Fruit fly (Drosophila melanogaster) whole organism, embryonic: Measurements from ENCODE around the gene cactin.

Experiments used
- BEAF-32 ChIP-seq: fragments of 200-800 bp; sonication (Bioruptor generic); optimal IDR thresholded peaks from 3 replicates; lab custom pipeline; 2017; ENCODE audit warnings: missing biosample characterization, missing genetic modification characterization, mild to moderate bottlenecking, moderate library complexity, missing genetic modification reagents
- CG10209 ChIP-seq: fragments of 200-800 bp; sonication (Bioruptor generic); optimal IDR thresholded peaks from 3 replicates; lab custom pipeline; 2017; ENCODE audit warnings: missing biosample characterization, mild to moderate bottlenecking, missing genetic modification characterization, missing genetic modification reagents
- CG10654 ChIP-seq: fragments of 200-800 bp; sonication (Bioruptor generic); optimal IDR thresholded peaks from 2 replicates; lab custom pipeline; 2016; ENCODE audit warnings: missing biosample characterization, missing genetic modification characterization
- CG1233 ChIP-seq: fragments of 200-800 bp; sonication (Bioruptor generic); optimal IDR thresholded peaks from 4 replicates; lab custom pipeline; 2018; ENCODE audit warnings: missing biosample characterization, mild to moderate bottlenecking, missing genetic modification characterization
- CG12942 ChIP-seq: fragments of 200-800 bp; sonication (Bioruptor generic); optimal IDR thresholded peaks from 3 replicates; lab custom pipeline; 2016; ENCODE audit warnings: missing biosample characterization, missing genetic modification characterization
- CG13775 ChIP-seq: fragments of 200-800 bp; sonication (Bioruptor generic); optimal IDR thresholded peaks from 3 replicates; lab custom pipeline; 2017; ENCODE audit warnings: missing biosample characterization, mild to moderate bottlenecking, missing genetic modification characterization
- CG15269 ChIP-seq: fragments of 200-800 bp; sonication (Bioruptor generic); optimal IDR thresholded peaks from 2 replicates; lab custom pipeline; 2018; ENCODE audit warnings: missing biosample characterization, mild to moderate bottlenecking, missing genetic modification characterization, moderate library complexity
- CG1647 ChIP-seq: fragments of 200-800 bp; sonication (Bioruptor generic); optimal IDR thresholded peaks from 3 replicates; lab custom pipeline; 2016; ENCODE audit warnings: missing biosample characterization, missing genetic modification characterization
- CG18764 ChIP-seq: fragments of 200-800 bp; sonication (Bioruptor generic); optimal IDR thresholded peaks from 3 replicates; lab custom pipeline; 2016; ENCODE audit warnings: missing biosample characterization, missing genetic modification characterization
- CG2889 ChIP-seq: fragments of 200-800 bp; sonication (Bioruptor generic); IDR thresholded peaks from 3 replicates; pipeline ENCODE4 v1.3.6; 2022; ENCODE audit warnings: missing biosample characterization, missing genetic modification characterization
- CG31441 ChIP-seq: fragments of 200-800 bp; sonication (Bioruptor generic); IDR thresholded peaks from 2 replicates; pipeline ENCODE4 v1.3.6; 2022; ENCODE audit warnings: missing biosample characterization, missing genetic modification characterization
- CG32532 ChIP-seq: fragments of 200-800 bp; sonication (Bioruptor generic); IDR thresholded peaks from 2 replicates; pipeline ENCODE4 v1.3.6; 2022; ENCODE audit warnings: missing biosample characterization, missing genetic modification characterization
- CG34376 ChIP-seq: fragments of 200-800 bp; sonication (Bioruptor generic); optimal IDR thresholded peaks from 2 replicates; lab custom pipeline; 2018; ENCODE audit warnings: missing biosample characterization, mild to moderate bottlenecking, missing genetic modification characterization
- CG3995 ChIP-seq: fragments of 200-800 bp; sonication (Bioruptor generic); optimal IDR thresholded peaks from 3 replicates; lab custom pipeline; 2016; ENCODE audit warnings: missing biosample characterization, missing genetic modification characterization
- CG4707 ChIP-seq: fragments of 200-800 bp; sonication (Bioruptor generic); optimal IDR thresholded peaks from 2 replicates; lab custom pipeline; 2018; ENCODE audit warnings: missing biosample characterization, mild to moderate bottlenecking, missing genetic modification characterization, moderate library complexity
- CG7372 ChIP-seq: fragments of 200-800 bp; sonication (Bioruptor generic); IDR thresholded peaks from 2 replicates; pipeline ENCODE4 v1.3.6; 2022; ENCODE audit warnings: missing biosample characterization, missing genetic modification characterization
- CG7556 ChIP-seq: fragments of 200-800 bp; sonication (Bioruptor generic); optimal IDR thresholded peaks from 2 replicates; lab custom pipeline; 2017; ENCODE audit warnings: missing biosample characterization, mild to moderate bottlenecking, missing genetic modification characterization
- Chrac-16 ChIP-seq: fragments of 200-800 bp; sonication (Bioruptor generic); optimal IDR thresholded peaks from 3 replicates; lab custom pipeline; 2016; ENCODE audit warnings: missing biosample characterization, missing genetic modification characterization
- D ChIP-seq, 2 experiments: fragments of 200-800 bp in 1 of 2; fragments of >200 bp in 1 of 2; sonication (Bioruptor generic) in 1 of 2; optimal IDR thresholded peaks; 2 replicates in 1 of 2; 3 replicates in 1 of 2; lab custom pipeline; 2017; ENCODE audit warnings: mild to moderate bottlenecking in 1 of 2, missing biosample characterization in 1 of 2, missing genetic modification characterization in 1 of 2, missing genetic modification reagents in 1 of 2
- Dek ChIP-seq: fragments of 200-800 bp; sonication (Bioruptor generic); optimal IDR thresholded peaks from 3 replicates; lab custom pipeline; 2019; ENCODE audit warnings: missing biosample characterization, mild to moderate bottlenecking, missing genetic modification characterization, moderate library complexity
- Dfd ChIP-seq, 2 experiments: fragments of >200 bp; optimal IDR thresholded peaks; 2 replicates each; lab custom pipeline; 2017; ENCODE audit warnings: missing biosample characterization in 2 of 2, missing genetic modification characterization in 2 of 2
- E2f1 ChIP-seq: fragments of 200-800 bp; sonication (Bioruptor generic); IDR thresholded peaks from 2 replicates; pipeline ENCODE4 v1.3.6; 2022; ENCODE audit warnings: missing biosample characterization, missing genetic modification characterization
- Hsf ChIP-seq: fragments of 200-800 bp; sonication (Bioruptor generic); optimal IDR thresholded peaks from 3 replicates; lab custom pipeline; 2016; ENCODE audit warnings: missing biosample characterization, missing genetic modification characterization
- NK7.1 ChIP-seq: fragments of 200-800 bp; sonication (Bioruptor generic); optimal IDR thresholded peaks from 3 replicates; lab custom pipeline; 2016; ENCODE audit warnings: missing biosample characterization, missing genetic modification characterization
- Six4 ChIP-seq: fragments of 200-800 bp; sonication (Bioruptor generic); optimal IDR thresholded peaks from 2 replicates; lab custom pipeline; 2016; ENCODE audit warnings: missing biosample characterization, missing genetic modification characterization
- Tbp ChIP-seq: fragments of >200 bp; optimal IDR thresholded peaks from 2 replicates; lab custom pipeline; 2018; ENCODE audit warnings: missing biosample characterization, missing genetic modification characterization
- ab ChIP-seq: fragments of 200-800 bp; sonication (Bioruptor generic); optimal IDR thresholded peaks from 2 replicates; lab custom pipeline; 2016; ENCODE audit warnings: missing biosample characterization, missing genetic modification characterization
- ap ChIP-seq: fragments of 200-800 bp; sonication (Bioruptor generic); IDR thresholded peaks from 2 replicates; pipeline ENCODE4 v1.3.6; 2022; ENCODE audit warnings: missing biosample characterization, missing genetic modification characterization
- ash1 ChIP-seq: fragments of 200-800 bp; sonication (Bioruptor generic); optimal IDR thresholded peaks from 2 replicates; lab custom pipeline; 2018; ENCODE audit warnings: missing biosample characterization, mild to moderate bottlenecking, missing genetic modification characterization
- chm ChIP-seq: fragments of 200-800 bp; sonication (Bioruptor generic); IDR thresholded peaks from 2 replicates; pipeline ENCODE4 v1.3.6; 2022; ENCODE audit warnings: missing biosample characterization, missing genetic modification characterization
- crol ChIP-seq: fragments of 200-800 bp; sonication (Bioruptor generic); IDR thresholded peaks from 2 replicates; pipeline ENCODE4 v1.3.6; 2022; ENCODE audit warnings: missing biosample characterization, missing genetic modification characterization
- crp ChIP-seq, 2 experiments: fragments of 200-800 bp; sonication (Bioruptor generic); optimal IDR thresholded peaks; 2 replicates in 1 of 2; 3 replicates in 1 of 2; lab custom pipeline; 2017; ENCODE audit warnings: missing biosample characterization in 2 of 2, missing genetic modification characterization in 2 of 2, mild to moderate bottlenecking in 1 of 2, moderate library complexity in 1 of 2
- dm ChIP-seq: fragments of 200-800 bp; sonication (Bioruptor generic); optimal IDR thresholded peaks from 3 replicates; lab custom pipeline; 2016; ENCODE audit warnings: missing biosample characterization, missing genetic modification characterization
- dmrt11E ChIP-seq: fragments of 200-800 bp; sonication (Bioruptor generic); optimal IDR thresholded peaks from 3 replicates; lab custom pipeline; 2018; ENCODE audit warnings: missing biosample characterization, mild to moderate bottlenecking, missing genetic modification characterization, moderate library complexity
- dmrt99B ChIP-seq: fragments of 200-800 bp; sonication (Bioruptor generic); optimal IDR thresholded peaks from 2 replicates; lab custom pipeline; 2018; ENCODE audit warnings: missing biosample characterization, mild to moderate bottlenecking, missing genetic modification characterization, moderate library complexity
- fd64A ChIP-seq: fragments of 200-800 bp; sonication (Bioruptor generic); optimal IDR thresholded peaks from 3 replicates; lab custom pipeline; 2018; ENCODE audit warnings: missing biosample characterization, mild to moderate bottlenecking, missing genetic modification characterization
- gcm2 ChIP-seq: fragments of 200-800 bp; sonication (Bioruptor generic); optimal IDR thresholded peaks from 2 replicates; lab custom pipeline; 2016; ENCODE audit warnings: missing biosample characterization, missing genetic modification characterization
- gro ChIP-seq: fragments of 200-800 bp; sonication (Bioruptor generic); optimal IDR thresholded peaks from 2 replicates; lab custom pipeline; 2016; ENCODE audit warnings: missing biosample characterization, missing genetic modification characterization
- gsb ChIP-seq: fragments of 200-800 bp; sonication (Bioruptor generic); IDR thresholded peaks from 2 replicates; pipeline ENCODE4 v1.3.6; 2022; ENCODE audit warnings: missing biosample characterization, missing genetic modification characterization
- jing ChIP-seq: fragments of 200-800 bp; sonication (Bioruptor generic); optimal IDR thresholded peaks from 2 replicates; lab custom pipeline; 2018; ENCODE audit warnings: missing biosample characterization, mild to moderate bottlenecking, missing genetic modification characterization
- jumu ChIP-seq: fragments of 200-800 bp; sonication (Bioruptor generic); optimal IDR thresholded peaks from 3 replicates; lab custom pipeline; 2016; ENCODE audit warnings: missing biosample characterization, missing genetic modification characterization
- kah ChIP-seq: fragments of 200-800 bp; sonication (Bioruptor generic); optimal IDR thresholded peaks from 2 replicates; lab custom pipeline; 2018; ENCODE audit warnings: missing biosample characterization, mild to moderate bottlenecking, missing genetic modification characterization
- ken ChIP-seq: fragments of 200-800 bp; sonication (Bioruptor generic); IDR thresholded peaks from 3 replicates; pipeline ENCODE4 v1.3.6; 2022; ENCODE audit warnings: missing biosample characterization, missing genetic modification characterization
- lilli ChIP-seq: fragments of 200-800 bp; sonication (Bioruptor generic); optimal IDR thresholded peaks from 3 replicates; lab custom pipeline; 2016; ENCODE audit warnings: missing biosample characterization, missing genetic modification characterization
- lmd ChIP-seq: fragments of 200-800 bp; sonication (Bioruptor generic); IDR thresholded peaks from 2 replicates; pipeline ENCODE4 v1.3.6; 2022; ENCODE audit warnings: missing biosample characterization, missing genetic modification characterization
- odd ChIP-seq: fragments of 200-800 bp; sonication (Bioruptor generic); optimal IDR thresholded peaks from 2 replicates; lab custom pipeline; 2017; ENCODE audit warnings: missing biosample characterization, mild to moderate bottlenecking, missing genetic modification characterization
- prd ChIP-seq, 3 experiments: fragments of >200 bp in 2 of 3; fragments of 200-800 bp in 1 of 3; sonication (Bioruptor generic) in 1 of 3; optimal IDR thresholded peaks in 2 of 3; IDR thresholded peaks in 1 of 3; 2 replicates in 2 of 3; 3 replicates in 1 of 3; pipeline versions ENCODE4 v1.3.6 to Lab custom; 2017 to 2022; ENCODE audit warnings: missing biosample characterization in 1 of 3, missing genetic modification characterization in 1 of 3
- pros ChIP-seq: fragments of 200-800 bp; sonication (Bioruptor generic); optimal IDR thresholded peaks from 3 replicates; lab custom pipeline; 2019; ENCODE audit warnings: missing biosample characterization, mild to moderate bottlenecking, missing genetic modification characterization, moderate library complexity
- slp2 ChIP-seq: fragments of 200-800 bp; sonication (Bioruptor generic); optimal IDR thresholded peaks from 2 replicates; lab custom pipeline; 2016; ENCODE audit warnings: missing biosample characterization, missing genetic modification characterization
- sqz ChIP-seq: fragments of 200-800 bp; sonication (Bioruptor generic); optimal IDR thresholded peaks from 3 replicates; lab custom pipeline; 2018; ENCODE audit warnings: missing biosample characterization, mild to moderate bottlenecking, missing genetic modification characterization
- stc ChIP-seq: fragments of 200-800 bp; sonication (Bioruptor generic); IDR thresholded peaks from 2 replicates; pipeline ENCODE4 v1.3.6; 2022; ENCODE audit warnings: missing biosample characterization, missing genetic modification characterization

cactin gene

DNA sequence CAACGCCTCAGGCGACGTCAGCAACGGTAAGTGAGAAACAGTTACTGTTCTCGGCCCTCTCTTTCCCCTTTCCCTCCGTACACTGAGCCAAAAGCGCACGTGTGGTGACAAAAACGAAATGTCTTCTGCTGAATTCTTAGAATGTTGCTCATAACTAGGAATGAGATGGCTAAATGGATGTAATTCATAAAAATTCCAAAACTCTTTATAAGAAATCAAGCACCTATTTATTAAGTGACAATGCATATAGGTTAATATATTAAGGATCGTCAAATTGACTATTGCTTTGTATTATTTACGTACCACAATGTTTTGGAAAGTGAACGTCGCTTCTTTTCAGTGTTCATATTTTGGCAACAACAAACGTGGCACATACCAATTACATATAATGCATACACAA lies 10.7 kb downstream of the cactin start (continued):
- TF ChIP-seq gsb (no peak), fd64A (GFP tag; lab: Kevin White, UChicago) (no peak), Tbp (GFP tag; lab: Kevin White, UChicago) (no peak), CG2889 (GFP tag; lab: Robert Waterston, UW) (no peak), CG7556 (GFP tag; lab: Kevin White, UChicago) (peak; percentile 59), CG34376 (peak; percentile 35), CG1647 (GFP tag; lab: Kevin White, UChicago) (no peak), Hsf (GFP tag; lab: Kevin White, UChicago) (peak; percentile 6), gcm2 (GFP tag; lab: Kevin White, UChicago) (no peak), CG12942 (GFP tag; lab: Kevin White, UChicago) (no peak), CG32532 (peak; percentile 50; the same call in 1 of the 2 replicates), jing (no peak), CG1233 (no peak), crp (GFP tag; optimal IDR thresholded peaks at IDR 0.05; lab: Kevin White, UChicago) (no peak), crol (GFP tag; lab: Robert Waterston, UW) (no peak), BEAF-32 (no peak), chm (no peak), Dfd (GFP tag; optimal IDR thresholded peaks at IDR 0.05; lab: Kevin White, UChicago) (no peak), prd (optimal IDR thresholded peaks at IDR 0.05; lab: Kevin White, UChicago) (no peak), prd (GFP tag; IDR thresholded peaks at IDR 0.05; lab: Robert Waterston, UW) (no peak), ken (no peak), CG4707 (GFP tag; lab: Kevin White, UChicago) (no peak), D (optimal IDR thresholded peaks at IDR 0.05; lab: Kevin White, UChicago) (no peak), D (GFP tag; optimal IDR thresholded peaks at IDR 0.05; lab: Kevin White, UChicago) (no peak), CG18764 (GFP tag; lab: Kevin White, UChicago) (no peak), stc (GFP tag; lab: Robert Waterston, UW) (no peak), CG31441 (GFP tag; lab: Robert Waterston, UW) (no peak), ash1 (GFP tag; lab: Kevin White, UChicago) (no peak), sqz (GFP tag; lab: Kevin White, UChicago) (no peak), slp2 (no peak), kah (GFP tag; lab: Kevin White, UChicago) (no peak), Six4 (GFP tag; lab: Kevin White, UChicago) (no peak), lmd (GFP tag; lab: Robert Waterston, UW) (peak; percentile 45; the same call in 1 of the 2 replicates), lilli (GFP tag; lab: Kevin White, UChicago) (peak; percentile 49), jumu (GFP tag; lab: Kevin White, UChicago) (no peak), dmrt11E (tag; lab: Kevin White, UChicago) (no peak), ab (no peak), dmrt99B (tag; lab: Kevin White, UChicago) (peak; percentile 47), CG3995 (GFP tag; lab: Kevin White, UChicago) (no peak), CG15269 (tag; lab: Kevin White, UChicago) (peak; percentile 45), CG13775 (GFP tag; lab: Kevin White, UChicago) (peak; percentile 13), CG10654 (GFP tag; lab: Kevin White, UChicago) (no peak), dm (GFP tag; lab: Kevin White, UChicago) (no peak), ap (GFP tag; lab: Robert Waterston, UW) (no peak), odd (no peak), gro (peak; percentile 5), CG10209 (peak; percentile 3), CG7372 (no peak), E2f1 (GFP tag; lab: Robert Waterston, UW) (no peak), Chrac-16 (no peak), Dek (tag; lab: Kevin White, UChicago) (peak; percentile 45), pros (no peak), NK7.1 (GFP tag; lab: Kevin White, UChicago) (no peak)
